Worm (Caenorhabditis elegans) whole organism, L4/young adult: ENCODE measurements around the gene K09H11.6.

Source experiments
- W03F9.2 ChIP-seq: fragments of 150-350 bp; optimal IDR thresholded peaks from 2 replicates; lab custom pipeline; 2014; ENCODE audit warnings: missing biosample characterization, missing genetic modification characterization
- dao-5 ChIP-seq: sonication (generic microtip); optimal IDR thresholded peaks from 2 replicates; lab custom pipeline; 2016; ENCODE audit warnings: missing genotype, missing genetic modification characterization, moderate library complexity, missing compliant biosample characterization
- him-1 ChIP-seq: sonication (generic microtip); optimal IDR thresholded peaks from 2 replicates; lab custom pipeline; 2016; ENCODE audit warnings: missing genotype, missing genetic modification reagents, missing genetic modification characterization, missing compliant biosample characterization

DNA sequence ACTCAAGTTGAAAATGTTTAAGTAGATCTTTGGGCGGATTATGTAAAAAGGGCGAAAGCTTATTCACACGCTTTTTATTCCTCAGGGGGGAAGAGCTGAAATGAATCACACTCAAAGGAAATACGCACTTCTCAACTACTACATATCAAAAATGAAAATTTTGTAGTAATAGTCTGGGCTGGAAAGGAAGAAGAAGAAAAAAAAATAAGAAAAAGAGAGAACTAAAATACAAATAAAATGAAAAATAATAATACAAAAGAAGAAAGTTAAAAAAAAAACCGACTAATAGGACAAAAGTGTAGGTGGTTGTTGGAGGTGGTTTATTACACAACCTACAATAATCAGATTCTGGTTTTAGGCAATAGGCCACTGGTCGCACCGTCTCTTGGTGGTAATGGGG lies at the start of gene K09H11.6:
- TF ChIP-seq W03F9.2 (no peak), him-1 (tag; lab: Kevin White, UChicago) (no peak), dao-5 (tag; lab: Kevin White, UChicago) (no peak)
